Fruit fly (Drosophila melanogaster) whole organism, embryonic: ENCODE data around the gene Arl5.

Experiments
- Blimp-1 ChIP-seq: fragments of 200-800 bp; sonication (Bioruptor generic); optimal IDR thresholded peaks from 3 replicates; lab custom pipeline; 2018; ENCODE audit warnings: missing biosample characterization, missing genetic modification characterization, mild to moderate bottlenecking, moderate library complexity, missing genetic modification reagents
- BtbVII ChIP-seq: fragments of 200-800 bp; sonication (Bioruptor generic); optimal IDR thresholded peaks from 3 replicates; lab custom pipeline; 2017; ENCODE audit warnings: missing biosample characterization, mild to moderate bottlenecking, missing genetic modification characterization
- CG10147 ChIP-seq: fragments of 200-800 bp; sonication (Bioruptor generic); optimal IDR thresholded peaks from 2 replicates; lab custom pipeline; 2019; ENCODE audit warnings: missing biosample characterization, mild to moderate bottlenecking, missing genetic modification characterization, moderate library complexity
- CG1024 ChIP-seq: fragments of 200-800 bp; sonication (Bioruptor generic); IDR thresholded peaks from 2 replicates; pipeline ENCODE4 v1.3.6; 2022; ENCODE audit warnings: missing biosample characterization, missing genetic modification characterization
- CG10654 ChIP-seq: fragments of 200-800 bp; sonication (Bioruptor generic); optimal IDR thresholded peaks from 2 replicates; lab custom pipeline; 2016; ENCODE audit warnings: missing biosample characterization, missing genetic modification characterization
- CG11398 ChIP-seq: fragments of 200-800 bp; sonication (Bioruptor generic); optimal IDR thresholded peaks from 2 replicates; lab custom pipeline; 2016; ENCODE audit warnings: missing biosample characterization, missing genetic modification characterization
- CG11504 ChIP-seq: fragments of 200-800 bp; sonication (Bioruptor generic); optimal IDR thresholded peaks from 3 replicates; lab custom pipeline; 2019; ENCODE audit warnings: missing biosample characterization, mild to moderate bottlenecking, missing genetic modification characterization, moderate library complexity
- CG13624 ChIP-seq: fragments of 200-800 bp; sonication (Bioruptor generic); optimal IDR thresholded peaks from 2 replicates; lab custom pipeline; 2016; ENCODE audit warnings: missing biosample characterization, missing genetic modification characterization
- CG16779 ChIP-seq: fragments of 200-800 bp; sonication (Bioruptor generic); IDR thresholded peaks from 2 replicates; pipeline ENCODE4 v1.3.6; 2022; ENCODE audit warnings: missing biosample characterization, missing genetic modification characterization
- CG16863 ChIP-seq: fragments of 200-800 bp; sonication (Bioruptor generic); optimal IDR thresholded peaks from 3 replicates; lab custom pipeline; 2016; ENCODE audit warnings: missing biosample characterization, missing genetic modification characterization
- CG18619 ChIP-seq: fragments of 200-800 bp; sonication (Bioruptor generic); optimal IDR thresholded peaks from 3 replicates; lab custom pipeline; 2017; ENCODE audit warnings: missing biosample characterization, mild to moderate bottlenecking, missing genetic modification characterization
- CG3163 ChIP-seq: fragments of 200-800 bp; sonication (Bioruptor generic); optimal IDR thresholded peaks from 3 replicates; lab custom pipeline; 2016; ENCODE audit warnings: missing biosample characterization, missing genetic modification characterization
- CG3847 ChIP-seq: fragments of 200-800 bp; sonication (Bioruptor generic); IDR thresholded peaks from 2 replicates; pipeline ENCODE4 v1.3.6; 2022; ENCODE audit warnings: missing biosample characterization, missing genetic modification characterization
- CG5180 ChIP-seq: fragments of 200-800 bp; sonication (Bioruptor generic); optimal IDR thresholded peaks from 3 replicates; lab custom pipeline; 2017; ENCODE audit warnings: missing biosample characterization, missing genetic modification characterization, mild to moderate bottlenecking, moderate library complexity, missing genetic modification reagents
- CG5953 ChIP-seq: fragments of 200-800 bp; sonication (Bioruptor generic); IDR thresholded peaks from 2 replicates; pipeline ENCODE4 v1.3.6; 2022; ENCODE audit warnings: missing biosample characterization, missing genetic modification characterization
- CG8388 ChIP-seq: fragments of 200-800 bp; sonication (Bioruptor generic); optimal IDR thresholded peaks from 2 replicates; lab custom pipeline; 2019; ENCODE audit warnings: missing biosample characterization, mild to moderate bottlenecking, missing genetic modification characterization, moderate library complexity
- CG9609 ChIP-seq: fragments of 200-800 bp; sonication (Bioruptor generic); optimal IDR thresholded peaks from 3 replicates; lab custom pipeline; 2016; ENCODE audit warnings: missing biosample characterization, missing genetic modification characterization
- CkIIα-i1 ChIP-seq: fragments of 200-800 bp; sonication (Bioruptor generic); IDR thresholded peaks from 2 replicates; pipeline ENCODE4 v1.3.6; 2022; ENCODE audit warnings: missing biosample characterization, missing genetic modification characterization
- Dek ChIP-seq: fragments of 200-800 bp; sonication (Bioruptor generic); optimal IDR thresholded peaks from 3 replicates; lab custom pipeline; 2019; ENCODE audit warnings: missing biosample characterization, mild to moderate bottlenecking, missing genetic modification characterization, moderate library complexity
- E2f1 ChIP-seq: fragments of 200-800 bp; sonication (Bioruptor generic); IDR thresholded peaks from 2 replicates; pipeline ENCODE4 v1.3.6; 2022; ENCODE audit warnings: missing biosample characterization, missing genetic modification characterization
- Kr ChIP-seq: fragments of 200-800 bp; sonication (Bioruptor generic); optimal IDR thresholded peaks from 2 replicates; lab custom pipeline; 2017; ENCODE audit warnings: missing biosample characterization, mild to moderate bottlenecking, missing genetic modification characterization
- Neu2 ChIP-seq: fragments of 200-800 bp; sonication (Bioruptor generic); optimal IDR thresholded peaks from 3 replicates; lab custom pipeline; 2016; ENCODE audit warnings: missing biosample characterization, missing genetic modification characterization, borderline replicate concordance
- Nf-YB ChIP-seq: fragments of 200-800 bp; sonication (Bioruptor generic); optimal IDR thresholded peaks from 3 replicates; lab custom pipeline; 2019; ENCODE audit warnings: missing biosample characterization, mild to moderate bottlenecking, missing genetic modification characterization, moderate library complexity
- Scr ChIP-seq: fragments of 200-800 bp; sonication (Bioruptor generic); IDR thresholded peaks from 2 replicates; pipeline ENCODE4 v1.3.6; 2022; ENCODE audit warnings: missing biosample characterization, missing genetic modification characterization; ENCODE audit not compliant: partially characterized antibody
- Sox100B ChIP-seq: fragments of 200-800 bp; sonication (Bioruptor generic); optimal IDR thresholded peaks from 3 replicates; lab custom pipeline; 2018; ENCODE audit warnings: missing biosample characterization, mild to moderate bottlenecking, missing genetic modification characterization
- Sry-β ChIP-seq: fragments of 200-800 bp; sonication (Bioruptor generic); optimal IDR thresholded peaks from 2 replicates; lab custom pipeline; 2018; ENCODE audit warnings: missing biosample characterization, mild to moderate bottlenecking, missing genetic modification characterization, moderate library complexity
- ap ChIP-seq: fragments of 200-800 bp; sonication (Bioruptor generic); IDR thresholded peaks from 2 replicates; pipeline ENCODE4 v1.3.6; 2022; ENCODE audit warnings: missing biosample characterization, missing genetic modification characterization
- bab2 ChIP-seq: fragments of 200-800 bp; sonication (Bioruptor generic); optimal IDR thresholded peaks from 2 replicates; lab custom pipeline; 2016; ENCODE audit warnings: missing biosample characterization, missing genetic modification characterization
- bigmax ChIP-seq: fragments of 200-800 bp; sonication (Bioruptor generic); optimal IDR thresholded peaks from 2 replicates; lab custom pipeline; 2018; ENCODE audit warnings: missing biosample characterization, mild to moderate bottlenecking, missing genetic modification characterization
- disco-r ChIP-seq: fragments of 200-800 bp; sonication (Bioruptor generic); optimal IDR thresholded peaks from 2 replicates; lab custom pipeline; 2016; ENCODE audit warnings: missing biosample characterization, missing genetic modification characterization
- dmrt99B ChIP-seq: fragments of 200-800 bp; sonication (Bioruptor generic); optimal IDR thresholded peaks from 2 replicates; lab custom pipeline; 2018; ENCODE audit warnings: missing biosample characterization, mild to moderate bottlenecking, missing genetic modification characterization, moderate library complexity
- ewg ChIP-seq: fragments of 200-800 bp; sonication (Bioruptor generic); optimal IDR thresholded peaks from 3 replicates; lab custom pipeline; 2017; ENCODE audit warnings: mild to moderate bottlenecking, missing biosample characterization, missing genetic modification reagents, missing genetic modification characterization
- fd3F ChIP-seq: fragments of 200-800 bp; sonication (Bioruptor generic); optimal IDR thresholded peaks from 2 replicates; lab custom pipeline; 2018; ENCODE audit warnings: missing biosample characterization, mild to moderate bottlenecking, missing genetic modification characterization, moderate library complexity
- gcm ChIP-seq: fragments of 200-800 bp; sonication (Bioruptor generic); optimal IDR thresholded peaks from 2 replicates; lab custom pipeline; 2019; ENCODE audit warnings: missing biosample characterization, mild to moderate bottlenecking, missing genetic modification characterization, moderate library complexity
- gsb-n ChIP-seq: fragments of 200-800 bp; sonication (Bioruptor generic); optimal IDR thresholded peaks from 3 replicates; lab custom pipeline; 2018; ENCODE audit warnings: missing biosample characterization, mild to moderate bottlenecking, missing genetic modification characterization
- hb ChIP-seq: fragments of 200-800 bp; sonication (Bioruptor generic); IDR thresholded peaks from 3 replicates; pipeline ENCODE4 v1.3.6; 2022; ENCODE audit warnings: missing biosample characterization, missing genetic modification characterization; ENCODE audit not compliant: partially characterized antibody
- hkb ChIP-seq, 2 experiments: fragments of 200-800 bp in 1 of 2; fragments of >200 bp in 1 of 2; sonication (Bioruptor generic) in 1 of 2; IDR thresholded peaks in 1 of 2; optimal IDR thresholded peaks in 1 of 2; 2 replicates each; pipeline versions ENCODE4 v1.3.6 to Lab custom; 2017 to 2022; ENCODE audit warnings: missing biosample characterization in 1 of 2, missing genetic modification characterization in 1 of 2
- kni ChIP-seq: fragments of 200-800 bp; sonication (Bioruptor generic); optimal IDR thresholded peaks from 3 replicates; lab custom pipeline; 2017; ENCODE audit warnings: mild to moderate bottlenecking, missing biosample characterization, missing genetic modification reagents, missing genetic modification characterization
- luna ChIP-seq: fragments of 200-800 bp; sonication (Bioruptor generic); optimal IDR thresholded peaks from 2 replicates; lab custom pipeline; 2016; ENCODE audit warnings: missing biosample characterization, missing genetic modification characterization
- pfk ChIP-seq: fragments of 200-800 bp; sonication (Bioruptor generic); optimal IDR thresholded peaks from 2 replicates; lab custom pipeline; 2018; ENCODE audit warnings: missing biosample characterization, mild to moderate bottlenecking, missing genetic modification characterization, moderate library complexity
- pho ChIP-seq: fragments of 200-800 bp; sonication (Bioruptor generic); optimal IDR thresholded peaks from 2 replicates; lab custom pipeline; 2016; ENCODE audit warnings: missing biosample characterization, missing genetic modification characterization
- phol ChIP-seq: fragments of 200-800 bp; sonication (Bioruptor generic); optimal IDR thresholded peaks from 3 replicates; lab custom pipeline; 2018; ENCODE audit warnings: missing biosample characterization, mild to moderate bottlenecking, missing genetic modification characterization, moderate library complexity
- pnt ChIP-seq: fragments of 200-800 bp; sonication (Bioruptor generic); optimal IDR thresholded peaks from 3 replicates; lab custom pipeline; 2016; ENCODE audit warnings: missing biosample characterization, missing genetic modification characterization
- psq ChIP-seq: fragments of 200-800 bp; sonication (Bioruptor generic); optimal IDR thresholded peaks from 2 replicates; lab custom pipeline; 2017; ENCODE audit warnings: missing biosample characterization, missing genetic modification characterization
- slou ChIP-seq: fragments of 200-800 bp; sonication (Bioruptor generic); optimal IDR thresholded peaks from 3 replicates; lab custom pipeline; 2016; ENCODE audit warnings: missing biosample characterization, missing genetic modification characterization
- tin ChIP-seq: fragments of 200-800 bp; sonication (Bioruptor generic); optimal IDR thresholded peaks from 3 replicates; lab custom pipeline; 2016; ENCODE audit warnings: missing biosample characterization, missing genetic modification characterization
- vvl ChIP-seq: fragments of 200-800 bp; sonication (Bioruptor generic); IDR thresholded peaks from 2 replicates; pipeline ENCODE4 v1.3.6; 2022; ENCODE audit warnings: missing biosample characterization, missing genetic modification characterization
- zen2 ChIP-seq: fragments of 200-800 bp; sonication (Bioruptor generic); IDR thresholded peaks from 3 replicates; pipeline ENCODE4 v1.3.6; 2022; ENCODE audit warnings: missing biosample characterization, missing genetic modification characterization; ENCODE audit not compliant: partially characterized antibody

The Arl5 gene

DNA sequence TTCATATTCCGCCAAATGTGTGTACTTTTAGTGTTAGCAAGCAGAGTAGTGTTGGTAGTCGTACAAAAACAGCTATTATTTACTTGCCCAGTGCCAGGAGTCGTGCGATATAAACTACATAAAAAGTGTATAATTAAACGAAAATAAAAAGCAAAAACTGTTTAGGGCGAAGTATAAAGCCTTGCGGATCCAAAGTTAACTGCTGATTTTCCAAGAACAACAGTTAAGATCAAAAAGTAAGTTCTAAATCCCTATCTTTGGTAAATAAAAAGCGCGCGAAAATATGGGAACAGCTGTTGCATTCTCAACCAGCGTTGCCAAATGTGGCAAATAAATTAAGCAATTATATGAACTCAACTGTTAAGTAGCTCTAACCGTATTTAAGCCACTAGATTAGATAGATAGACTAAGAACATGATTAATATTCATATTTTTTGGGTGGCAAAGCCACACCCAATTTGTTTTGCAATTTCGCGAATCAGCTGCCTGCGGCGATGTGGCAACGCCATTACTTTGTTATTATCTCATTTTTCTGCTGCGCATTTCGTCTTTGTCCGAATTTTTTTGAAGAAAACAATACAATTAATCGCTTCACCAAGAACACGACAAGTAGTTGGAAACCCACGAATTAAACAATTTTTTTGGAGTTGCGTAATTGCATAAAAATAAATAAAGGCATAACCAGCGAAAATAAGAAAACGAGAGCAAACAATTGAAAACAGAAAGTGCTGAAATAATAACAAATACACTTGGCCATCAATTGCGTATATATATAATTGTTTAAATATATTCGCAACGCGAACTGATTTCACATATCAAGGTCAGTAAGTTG lies 40.8 kb upstream of the Arl5 start, which contains the start of the genes Prim1 and CG7083 (continued):
- TF ChIP-seq zen2 (GFP tag; lab: Robert Waterston, UW) (no peak), Nf-YB (no peak), disco-r (GFP tag; lab: Kevin White, UChicago) (no peak), ewg (peak; percentile 54), gcm (GFP tag; lab: Kevin White, UChicago) (no peak), fd3F (GFP tag; lab: Kevin White, UChicago) (no peak), Kr (GFP tag; lab: Kevin White, UChicago) (no peak), Scr (GFP tag; lab: Robert Waterston, UW) (peak; percentile 48), CG5953 (GFP tag; lab: Robert Waterston, UW) (no peak), bab2 (GFP tag; lab: Kevin White, UChicago) (peak; percentile 61), CG1024 (GFP tag; lab: Robert Waterston, UW) (no peak), CG10654 (GFP tag; lab: Kevin White, UChicago) (peak; percentile 54), Dek (tag; lab: Kevin White, UChicago) (no peak), dmrt99B (tag; lab: Kevin White, UChicago) (no peak), Sry-β (no peak), kni (GFP tag; lab: Kevin White, UChicago) (peak; percentile 39), pnt (GFP tag; lab: Kevin White, UChicago) (peak; percentile 33), phol (tag; lab: Kevin White, UChicago) (peak; percentile 68), CG11398 (GFP tag; lab: Kevin White, UChicago) (peak; percentile 11), CG16779 (GFP tag; lab: Robert Waterston, UW) (no peak), CG8388 (peak; percentile 51), CG10147 (GFP tag; lab: Kevin White, UChicago) (peak; percentile 34), psq (peak; percentile 14), CkIIα-i1 (GFP tag; lab: Robert Waterston, UW) (no peak), pfk (no peak), slou (peak; percentile 38), tin (GFP tag; lab: Kevin White, UChicago) (peak; percentile 65), pho (GFP tag; lab: Kevin White, UChicago) (peak; percentile 71), CG18619 (GFP tag; lab: Kevin White, UChicago) (peak; percentile 64), CG16863 (GFP tag; lab: Kevin White, UChicago) (peak; percentile 46), CG9609 (GFP tag; lab: Kevin White, UChicago) (peak; percentile 62), luna (GFP tag; lab: Kevin White, UChicago) (peak; percentile 5), bigmax (GFP tag; lab: Kevin White, UChicago) (no peak), gsb-n (tag; lab: Kevin White, UChicago) (peak; percentile 29), CG11504 (tag; lab: Kevin White, UChicago) (no peak), CG13624 (GFP tag; lab: Kevin White, UChicago) (peak; percentile 97), vvl (GFP tag; lab: Robert Waterston, UW) (peak; percentile 62), CG3847 (GFP tag; lab: Robert Waterston, UW) (no peak; the same call in 1 of the 2 replicates), Sox100B (peak; percentile 55), Neu2 (GFP tag; lab: Kevin White, UChicago) (no peak), BtbVII (peak; percentile 44), Blimp-1 (peak; percentile 17), hkb (optimal IDR thresholded peaks at IDR 0.05; lab: Kevin White, UChicago) (peak; percentile 17), hkb (GFP tag; IDR thresholded peaks at IDR 0.05; lab: Robert Waterston, UW) (0 out of 2 replicates have a peak, but pooled peaks have one; percentile 21), CG5180 (no peak), CG3163 (GFP tag; lab: Kevin White, UChicago) (peak; percentile 13), ap (GFP tag; lab: Robert Waterston, UW) (no peak), E2f1 (GFP tag; lab: Robert Waterston, UW) (peak; percentile 85), hb (no peak)
